Fruit fly (Drosophila melanogaster): ENCODE data around the gene ArgRS.

Gene ArgRS

dm6 chrX:15857601-15858284 lies 13.8 kb upstream of the ArgRS start, which contains the start of the genes CG46440 and Myb (continued):
- TF ChIP-seq knrl (GFP tag; IDR thresholded peaks at IDR 0.05; ENCODE audit: partially characterized antibody) (peak; percentile 82), CG14710 (tag; optimal IDR thresholded peaks at IDR 0.05) (peak; percentile 24), CG13287 (GFP tag; IDR thresholded peaks at IDR 0.05; ENCODE audit: partially characterized antibody) (peak; percentile 79), CG6791 (GFP tag; IDR thresholded peaks at IDR 0.05; ENCODE audit: partially characterized antibody) (peak; percentile 90), ssp (GFP tag; IDR thresholded peaks at IDR 0.05) (peak; percentile 81), ato (GFP tag; IDR thresholded peaks at IDR 0.05; ENCODE audit: partially characterized antibody) (peak; percentile 83), CG15601 (tag; optimal IDR thresholded peaks at IDR 0.05) (no peak), Ets65A (GFP tag) (peak; percentile 89), row (GFP tag; IDR thresholded peaks at IDR 0.05) (peak; percentile 67), CG8924 (tag; optimal IDR thresholded peaks at IDR 0.05) (peak; percentile 39), nmo (GFP tag; optimal IDR thresholded peaks at IDR 0.05) (peak; percentile 14), Dp (GFP tag; optimal IDR thresholded peaks at IDR 0.05) (peak; percentile 13), az2 (GFP tag; optimal IDR thresholded peaks at IDR 0.05) (no peak), prd (optimal IDR thresholded peaks at IDR 0.05) (no peak), prd (GFP tag; IDR thresholded peaks at IDR 0.05) (peak; percentile 16; the same call in 1 of the 3 replicates), BEAF-32 (GFP tag; optimal IDR thresholded peaks at IDR 0.05) (peak; percentile 83), sob (GFP tag; IDR thresholded peaks at IDR 0.05) (no peak), CG30020 (tag; optimal IDR thresholded peaks at IDR 0.05) (peak; percentile 88), CG2202 (tag; optimal IDR thresholded peaks at IDR 0.05) (no peak), Antp (GFP tag; optimal IDR thresholded peaks at IDR 0.05) (no peak), CG8290 (GFP tag; optimal IDR thresholded peaks at IDR 0.05) (peak; percentile 80), CG8290 (tag; optimal IDR thresholded peaks at IDR 0.05) (peak; percentile 51 to 74), Atf-2 (GFP tag; optimal IDR thresholded peaks at IDR 0.05) (no peak), CG13894 (tag; optimal IDR thresholded peaks at IDR 0.05) (no peak), yki (optimal IDR thresholded peaks at IDR 0.05) (no peak), CG5245 (GFP tag; optimal IDR thresholded peaks at IDR 0.05) (no peak), CG18262 (tag; optimal IDR thresholded peaks at IDR 0.05) (no peak), Bgb (GFP tag; IDR thresholded peaks at IDR 0.05; ENCODE audit: partially characterized antibody) (peak; percentile 86), crp (GFP tag; optimal IDR thresholded peaks at IDR 0.05) (no peak), trem (tag; optimal IDR thresholded peaks at IDR 0.05) (peak; percentile 18), insv (GFP tag; optimal IDR thresholded peaks at IDR 0.05) (no peak), phol (tag; optimal IDR thresholded peaks at IDR 0.05) (peak; percentile 9), bbx (GFP tag; IDR thresholded peaks at IDR 0.05; ENCODE audit: partially characterized antibody) (peak; percentile 87), CG4360 (GFP tag; IDR thresholded peaks at IDR 0.05) (no peak), salm (tag; optimal IDR thresholded peaks at IDR 0.05) (no peak), tna (GFP tag; IDR thresholded peaks at IDR 0.05; ENCODE audit: partially characterized antibody) (peak; percentile 78), run (tag; optimal IDR thresholded peaks at IDR 0.05) (no peak), CG13123 (GFP tag; optimal IDR thresholded peaks at IDR 0.05) (no peak), CG7963 (GFP tag; IDR thresholded peaks at IDR 0.05; ENCODE audit: partially characterized antibody) (peak; percentile 86), Ets97D (GFP tag; optimal IDR thresholded peaks at IDR 0.05) (peak; percentile 16), Pdp1 (GFP tag; optimal IDR thresholded peaks at IDR 0.05) (peak in 1 of 2 experiments; percentile 5), CG42726 (GFP tag; IDR thresholded peaks at IDR 0.05; ENCODE audit: partially characterized antibody) (peak; percentile 75; the same call in 1 of the 2 replicates), gfzf (GFP tag; optimal IDR thresholded peaks at IDR 0.05) (peak; percentile 59), D19A (tag; optimal IDR thresholded peaks at IDR 0.05) (peak; percentile 54), esg (GFP tag; conservative IDR thresholded peaks at IDR 0.05) (no peak), ci (GFP tag; IDR thresholded peaks at IDR 0.05) (no peak), ara (GFP tag; IDR thresholded peaks at IDR 0.05) (no peak), CG3995 (GFP tag; optimal IDR thresholded peaks at IDR 0.05) (peak; percentile 71), Myb (GFP tag; optimal IDR thresholded peaks at IDR 0.05) (peak; percentile 73)
